Worm (Caenorhabditis elegans) whole organism, young adult: ENCODE results near the gene T28A8.5.
A peak's percentile ranks its signal among the peaks of the same experiment; 100 is the strongest.

Experiments used
- B0019.2 ChIP-seq: fragments of 200-800 bp; sonication (Bioruptor generic); conservative IDR thresholded peaks from 2 replicates; pipeline ENCODE4 v1.3.6; 2022; ENCODE audit warnings: missing genetic modification reagents, missing genetic modification characterization, missing compliant biosample characterization
- B0035.1 ChIP-seq: sonication (generic microtip); optimal IDR thresholded peaks from 2 replicates; lab custom pipeline; 2016; ENCODE audit warnings: missing genetic modification characterization, mild to moderate bottlenecking, missing compliant biosample characterization, missing genotype, missing genetic modification reagents
- B0336.3 ChIP-seq: fragments of 200-800 bp; sonication (Bioruptor generic); IDR thresholded peaks from 2 replicates; pipeline ENCODE4 v1.3.6; 2022; ENCODE audit warnings: missing genetic modification characterization, missing compliant biosample characterization
- F39B2.1 ChIP-seq: fragments of 200-800 bp; sonication (Bioruptor generic); IDR thresholded peaks from 2 replicates; pipeline ENCODE4 v1.3.6; 2022; ENCODE audit warnings: missing genetic modification reagents, missing genetic modification characterization, missing compliant biosample characterization
- F49E8.2 ChIP-seq: sonication (generic microtip); optimal IDR thresholded peaks from 3 replicates; lab custom pipeline; 2017; ENCODE audit warnings: missing genetic modification characterization, mild to moderate bottlenecking, missing compliant biosample characterization, antibody characterized with exemption, moderate library complexity; ENCODE audit not compliant: insufficient read depth
- K11D2.4 ChIP-seq: fragments of 200-800 bp; sonication (Bioruptor generic); IDR thresholded peaks from 2 replicates; pipeline ENCODE4 v1.3.6; 2022; ENCODE audit warnings: missing genetic modification reagents, missing genetic modification characterization, missing compliant biosample characterization
- K12H6.12 ChIP-seq: fragments of 200-800 bp; sonication (Bioruptor generic); optimal IDR thresholded peaks from 2 replicates; lab custom pipeline; 2018; ENCODE audit warnings: mild to moderate bottlenecking, missing genetic modification characterization, missing compliant biosample characterization
- Y95B8A.8 ChIP-seq: fragments of 200-800 bp; sonication (Bioruptor generic); IDR thresholded peaks from 2 replicates; pipeline ENCODE4 v1.3.6; 2022; ENCODE audit warnings: missing genetic modification reagents, missing genetic modification characterization, missing compliant biosample characterization
- ZK185.1 ChIP-seq: sonication (generic microtip); optimal IDR thresholded peaks from 2 replicates; lab custom pipeline; 2016; ENCODE audit warnings: mild to moderate bottlenecking, missing genetic modification characterization, missing compliant biosample characterization; ENCODE audit not compliant: poor library complexity, severe bottlenecking
- akir-1 ChIP-seq: fragments of 200-800 bp; sonication (Bioruptor generic); optimal IDR thresholded peaks from 2 replicates; lab custom pipeline; 2018; ENCODE audit warnings: mild to moderate bottlenecking, missing genetic modification characterization, moderate library complexity, missing compliant biosample characterization
- aptf-3 ChIP-seq: fragments of 200-800 bp; sonication (Bioruptor generic); IDR thresholded peaks from 2 replicates; pipeline ENCODE4 v1.3.6; 2022; ENCODE audit warnings: missing genetic modification characterization, missing compliant biosample characterization
- atf-7 ChIP-seq: sonication (generic microtip); optimal IDR thresholded peaks from 2 replicates; lab custom pipeline; 2017; ENCODE audit warnings: mild to moderate bottlenecking, missing genetic modification characterization, missing compliant biosample characterization
- athp-1 ChIP-seq: sonication (generic microtip); optimal IDR thresholded peaks from 2 replicates; lab custom pipeline; 2017; ENCODE audit warnings: mild to moderate bottlenecking, missing genetic modification characterization, missing compliant biosample characterization
- attf-6 ChIP-seq: fragments of 200-800 bp; sonication (Bioruptor generic); IDR thresholded peaks from 2 replicates; pipeline ENCODE4 v1.3.6; 2022; ENCODE audit warnings: missing genetic modification reagents, missing genetic modification characterization, missing compliant biosample characterization
- cebp-1 ChIP-seq, 2 experiments: fragments of 200-800 bp in 1 of 2; sonication (Bioruptor generic) in 1 of 2; sonication (generic microtip) in 1 of 2; IDR thresholded peaks in 1 of 2; optimal IDR thresholded peaks in 1 of 2; 2 replicates each; pipeline versions ENCODE4 v1.3.6 to Lab custom; 2017 to 2022; ENCODE audit warnings: missing compliant biosample characterization in 2 of 2, missing genetic modification characterization in 2 of 2, mild to moderate bottlenecking in 1 of 2, missing genetic modification reagents in 1 of 2, moderate library complexity in 1 of 2
- ceh-27 ChIP-seq: fragments of 200-800 bp; sonication (Bioruptor generic); optimal IDR thresholded peaks from 2 replicates; lab custom pipeline; 2018; ENCODE audit warnings: mild to moderate bottlenecking, missing genetic modification characterization, moderate library complexity, missing compliant biosample characterization
- ceh-58 ChIP-seq: fragments of 200-800 bp; sonication (Bioruptor generic); IDR thresholded peaks from 2 replicates; pipeline ENCODE4 v1.3.6; 2022; ENCODE audit warnings: missing genetic modification characterization, missing compliant biosample characterization
- ceh-79 ChIP-seq: sonication (generic microtip); optimal IDR thresholded peaks from 2 replicates; lab custom pipeline; 2017; ENCODE audit warnings: mild to moderate bottlenecking, missing genetic modification characterization, missing compliant biosample characterization
- chd-7 ChIP-seq: sonication (generic microtip); optimal IDR thresholded peaks from 2 replicates; lab custom pipeline; 2016; ENCODE audit warnings: mild to moderate bottlenecking, missing genetic modification characterization, moderate library complexity, missing compliant biosample characterization
- egrh-3 ChIP-seq: fragments of 200-800 bp; sonication (Bioruptor generic); IDR thresholded peaks from 2 replicates; pipeline ENCODE4 v1.3.6; 2022; ENCODE audit warnings: missing genetic modification reagents, missing genetic modification characterization, missing compliant biosample characterization
- ekl-4 ChIP-seq: fragments of 200-800 bp; sonication (Bioruptor generic); IDR thresholded peaks from 2 replicates; pipeline ENCODE4 v1.3.6; 2022; ENCODE audit warnings: missing genetic modification reagents, missing genetic modification characterization, missing compliant biosample characterization
- ets-4 ChIP-seq: fragments of 200-800 bp; sonication (Bioruptor generic); optimal IDR thresholded peaks from 2 replicates; lab custom pipeline; 2018; ENCODE audit warnings: mild to moderate bottlenecking, missing genetic modification characterization, missing compliant biosample characterization
- hlh-26 ChIP-seq: fragments of 200-800 bp; sonication (Bioruptor generic); conservative IDR thresholded peaks from 2 replicates; pipeline ENCODE4 v1.3.6; 2022; ENCODE audit warnings: missing genetic modification reagents, missing genetic modification characterization, missing compliant biosample characterization
- hmg-1.2 ChIP-seq: fragments of 200-800 bp; sonication (Bioruptor generic); IDR thresholded peaks from 2 replicates; pipeline ENCODE4 v1.3.6; 2022; ENCODE audit warnings: missing genetic modification reagents, missing genetic modification characterization, missing compliant biosample characterization
- hrde-1 ChIP-seq: sonication (generic microtip); optimal IDR thresholded peaks from 2 replicates; lab custom pipeline; 2016; ENCODE audit warnings: missing genetic modification characterization, mild to moderate bottlenecking, missing compliant biosample characterization, moderate library complexity, missing genotype, missing genetic modification reagents, borderline replicate concordance
- hsf-1 ChIP-seq: fragments of 200-800 bp; sonication (Bioruptor generic); IDR thresholded peaks from 2 replicates; pipeline ENCODE4 v1.3.6; 2022; ENCODE audit warnings: missing genetic modification reagents, missing genetic modification characterization, missing compliant biosample characterization
- lag-1 ChIP-seq: fragments of 200-800 bp; sonication (Bioruptor generic); IDR thresholded peaks from 2 replicates; pipeline ENCODE4 v1.3.6; 2022; ENCODE audit warnings: missing genetic modification reagents, missing genetic modification characterization, missing compliant biosample characterization
- let-526 ChIP-seq: fragments of 200-800 bp; sonication (Bioruptor generic); IDR thresholded peaks from 2 replicates; pipeline ENCODE4 v1.3.6; 2022; ENCODE audit warnings: missing genetic modification reagents, missing genetic modification characterization, missing compliant biosample characterization
- lsl-1 ChIP-seq: fragments of 200-800 bp; sonication (Bioruptor generic); optimal IDR thresholded peaks from 2 replicates; lab custom pipeline; 2018; ENCODE audit warnings: mild to moderate bottlenecking, missing genetic modification characterization, moderate library complexity, missing compliant biosample characterization
- madf-3 ChIP-seq: fragments of 200-800 bp; sonication (Bioruptor generic); IDR thresholded peaks from 2 replicates; pipeline ENCODE4 v1.3.6; 2022; ENCODE audit warnings: missing genetic modification reagents, missing genetic modification characterization, missing compliant biosample characterization
- mcd-1 ChIP-seq: fragments of 200-800 bp; sonication (Bioruptor generic); IDR thresholded peaks from 2 replicates; pipeline ENCODE4 v1.3.6; 2022; ENCODE audit warnings: missing genetic modification reagents, missing genetic modification characterization, missing compliant biosample characterization
- nhr-179 ChIP-seq: sonication (generic microtip); optimal IDR thresholded peaks from 2 replicates; lab custom pipeline; 2016; ENCODE audit warnings: mild to moderate bottlenecking, missing genetic modification characterization, missing compliant biosample characterization
- pbrm-1 ChIP-seq: fragments of 200-800 bp; sonication (Bioruptor generic); IDR thresholded peaks from 2 replicates; pipeline ENCODE4 v1.3.6; 2022; ENCODE audit warnings: missing genetic modification reagents, missing genetic modification characterization, missing compliant biosample characterization
- rcor-1 ChIP-seq: fragments of 200-800 bp; sonication (Bioruptor generic); IDR thresholded peaks from 2 replicates; pipeline ENCODE4 v1.3.6; 2022; ENCODE audit warnings: missing genetic modification reagents, missing genetic modification characterization, missing compliant biosample characterization
- repo-1 ChIP-seq: sonication (generic microtip); optimal IDR thresholded peaks from 2 replicates; lab custom pipeline; 2017; ENCODE audit warnings: mild to moderate bottlenecking, missing genetic modification characterization, missing compliant biosample characterization
- snpc-4 ChIP-seq, 5 experiments: fragments of 150-350 bp in 1 of 5; sonication (generic microtip) in 4 of 5; optimal IDR thresholded peaks; 2 replicates each; lab custom pipeline; 2014 to 2018; ENCODE audit warnings: missing genetic modification characterization in 5 of 5, missing biosample characterization in 3 of 5, antibody characterized with exemption in 2 of 5, mild to moderate bottlenecking in 2 of 5, missing compliant biosample characterization in 2 of 5, missing genotype in 2 of 5, moderate library complexity in 2 of 5, missing genetic modification reagents in 1 of 5
- unc-62 ChIP-seq: fragments of 150-350 bp; optimal IDR thresholded peaks from 2 replicates; lab custom pipeline; 2014; ENCODE audit warnings: missing biosample characterization, missing genetic modification reagents, missing genetic modification characterization
- xnd-1 ChIP-seq: sonication (generic microtip); optimal IDR thresholded peaks from 2 replicates; lab custom pipeline; 2016; ENCODE audit warnings: missing genotype, missing genetic modification reagents, missing genetic modification characterization, missing compliant biosample characterization
- zim-3 ChIP-seq: sonication (generic microtip); optimal IDR thresholded peaks from 2 replicates; lab custom pipeline; 2017; ENCODE audit warnings: mild to moderate bottlenecking, missing genetic modification characterization, moderate library complexity, missing compliant biosample characterization
- ztf-18 ChIP-seq: sonication (generic microtip); optimal IDR thresholded peaks from 2 replicates; lab custom pipeline; 2016; ENCODE audit warnings: missing genotype, mild to moderate bottlenecking, missing genetic modification characterization, missing compliant biosample characterization
- ztf-28 ChIP-seq: fragments of 200-800 bp; sonication (Bioruptor generic); IDR thresholded peaks from 2 replicates; pipeline ENCODE4 v1.3.6; 2022; ENCODE audit warnings: missing genetic modification reagents, missing genetic modification characterization, missing compliant biosample characterization
- ztf-3 ChIP-seq: fragments of 200-800 bp; sonication (Bioruptor generic); optimal IDR thresholded peaks from 2 replicates; lab custom pipeline; 2018; ENCODE audit warnings: mild to moderate bottlenecking, missing genetic modification characterization, missing compliant biosample characterization
- ztf-6 ChIP-seq: fragments of 200-800 bp; sonication (Bioruptor generic); IDR thresholded peaks from 2 replicates; pipeline ENCODE4 v1.3.6; 2022; ENCODE audit warnings: missing genetic modification reagents, missing genetic modification characterization, missing compliant biosample characterization

The T28A8.5 gene

ce11 chrIII:13458978-13459596 lies 42.3 kb upstream of the T28A8.5 start, which contains the start of gene tag-164:
Gene tag-164 (plus strand): TSS chrIII:13459546.
- TF ChIP-seq ceh-58 (GFP tag; lab: Robert Waterston, UW): no peak
- TF ChIP-seq hrde-1 (tag; lab: Kevin White, UChicago): no peak
- no peak for TF ChIP-seq nhr-179 (tag; lab: Kevin White, UChicago)
- TF ChIP-seq lag-1 (GFP tag; lab: Robert Waterston, UW): no peak
- TF ChIP-seq ceh-27: no peak
- no peak for TF ChIP-seq hlh-26 (GFP tag; lab: Robert Waterston, UW)
- TF ChIP-seq B0336.3 (GFP tag; lab: Robert Waterston, UW): no peak
- no peak for TF ChIP-seq K12H6.12 (tag; lab: Kevin White, UChicago)
- no peak for TF ChIP-seq ekl-4 (GFP tag; lab: Robert Waterston, UW)
- TF ChIP-seq ztf-18 (tag; lab: Kevin White, UChicago): no peak
- no peak for TF ChIP-seq mcd-1
- TF ChIP-seq atf-7: no peak
- no peak for TF ChIP-seq snpc-4 (GFP tag; optimal IDR thresholded peaks at IDR 0.05; lab: Kevin White, UChicago)
- TF ChIP-seq snpc-4 (tag; optimal IDR thresholded peaks at IDR 0.05; lab: Kevin White, UChicago): no peak
- no peak for TF ChIP-seq Y95B8A.8
- TF ChIP-seq attf-6 (GFP tag; lab: Robert Waterston, UW): no peak

DNA sequence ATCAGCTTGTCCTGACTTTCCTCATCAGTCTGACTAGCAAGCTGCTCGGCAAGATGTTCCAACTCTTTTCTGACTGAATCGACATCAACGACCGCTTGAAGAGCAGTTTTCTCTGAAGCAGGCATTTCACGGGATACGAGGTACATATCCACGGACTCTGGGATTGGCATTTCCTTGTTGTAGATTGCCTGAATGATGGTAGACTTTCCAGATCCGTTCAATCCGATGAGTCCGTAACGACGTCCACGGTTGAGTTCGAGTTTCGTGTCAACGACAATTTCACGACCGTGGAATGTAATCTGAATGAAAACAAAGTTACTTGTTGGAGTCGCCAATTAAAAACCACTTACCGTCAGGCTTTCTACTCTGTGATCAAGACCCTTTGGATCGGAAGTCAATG lies 39.9 kb upstream of the T28A8.5 start:
- TF ChIP-seq ets-4 (no peak), egrh-3 (GFP tag; lab: Robert Waterston, UW) (no peak), madf-3 (0 out of 2 replicates have a peak, but pooled peaks have one; percentile 19)
- TF ChIP-seq, all 124 proteins: peak for 1

- TF ChIP-seq K11D2.4 (GFP tag; lab: Robert Waterston, UW): no peak
- no peak for TF ChIP-seq ZK185.1 (tag; lab: Kevin White, UChicago)
- no peak for TF ChIP-seq let-526
- TF ChIP-seq F49E8.2 (tag; lab: Kevin White, UChicago): no peak
- no peak for TF ChIP-seq repo-1 (tag; lab: Kevin White, UChicago)
- no peak for TF ChIP-seq akir-1 (GFP tag; lab: Kevin White, UChicago)
- TF ChIP-seq ets-4: no peak
- no peak for TF ChIP-seq athp-1 (tag; lab: Kevin White, UChicago)
- TF ChIP-seq zim-3: no peak
- TF ChIP-seq rcor-1 (GFP tag; lab: Robert Waterston, UW): no peak
- TF ChIP-seq ztf-6 (GFP tag; lab: Robert Waterston, UW): no peak
- TF ChIP-seq ztf-28 (GFP tag; lab: Robert Waterston, UW): no peak
- 0 out of 2 replicates have a peak, but pooled peaks have one; percentile 31 for TF ChIP-seq pbrm-1
- TF ChIP-seq ztf-3 (GFP tag; lab: Kevin White, UChicago): no peak
- no peak for TF ChIP-seq B0336.3 (GFP tag; lab: Robert Waterston, UW)
- no peak for TF ChIP-seq chd-7 (tag; lab: Kevin White, UChicago)
- no peak for TF ChIP-seq aptf-3 (GFP tag; lab: Robert Waterston, UW)
- TF ChIP-seq mcd-1: no peak
- TF ChIP-seq hmg-1.2 (GFP tag; lab: Robert Waterston, UW): 0 out of 2 replicates have a peak, but pooled peaks have one; percentile 6
- no peak for TF ChIP-seq B0035.1 (tag; lab: Kevin White, UChicago)
- no peak for TF ChIP-seq xnd-1
- no peak for TF ChIP-seq F39B2.1 (GFP tag; lab: Robert Waterston, UW)
- no peak for TF ChIP-seq cebp-1 (GFP tag; IDR thresholded peaks at IDR 0.05; lab: Robert Waterston, UW)
- TF ChIP-seq cebp-1 (tag; optimal IDR thresholded peaks at IDR 0.05; lab: Kevin White, UChicago): peak; percentile 29
- 0 out of 2 replicates have a peak, but pooled peaks have one; percentile 26 for TF ChIP-seq hsf-1 (GFP tag; lab: Robert Waterston, UW)
- no peak for TF ChIP-seq B0019.2 (GFP tag; lab: Robert Waterston, UW)
- no peak for TF ChIP-seq unc-62 (GFP tag; lab: Kevin White, UChicago)
- peak; percentile 16 for TF ChIP-seq lsl-1 (GFP tag; lab: Kevin White, UChicago)
- no peak for TF ChIP-seq ceh-79 (tag; lab: Kevin White, UChicago)
Measured at ce11 chrIII:13462138-13462634, 39.2 kb upstream of the T28A8.5 start, which contains the start of the genes abcf-2 and T27E9.2. Gene abcf-2 (minus strand): TSS chrIII:13462238. Gene T27E9.2 (minus strand): TSS chrIII:13462584.
